Fruit fly (Drosophila melanogaster): ENCODE data around the gene Pcyt2.

dm6 chr3L:1602833-1603128 is 49.5 kb downstream of the Pcyt2 start, which contains the start of the genes CG18170 and CG33791:
- TF ChIP-seq Dfd (GFP tag; optimal IDR thresholded peaks at IDR 0.05) (no peak), OdsH (GFP tag; optimal IDR thresholded peaks at IDR 0.05) (no peak), dmrt93B (GFP tag; optimal IDR thresholded peaks at IDR 0.05) (no peak), HLH106 (tag; optimal IDR thresholded peaks at IDR 0.05) (no peak), br (GFP tag; optimal IDR thresholded peaks at IDR 0.05) (no peak), brk (GFP tag; optimal IDR thresholded peaks at IDR 0.05) (no peak)

Measured in whole organism, wandering third instar larva.